Fruit fly (Drosophila melanogaster) whole organism, embryonic: ENCODE results near the gene CG10802.

Experiments
- Abd-B ChIP-seq: fragments of 200-800 bp; sonication (Bioruptor generic); optimal IDR thresholded peaks from 2 replicates; lab custom pipeline; 2018; ENCODE audit warnings: missing biosample characterization, mild to moderate bottlenecking, missing genetic modification characterization, moderate library complexity
- Aef1 ChIP-seq: fragments of 200-800 bp; sonication (Bioruptor generic); IDR thresholded peaks from 3 replicates; pipeline ENCODE4 v1.3.6; 2022; ENCODE audit warnings: missing biosample characterization, missing genetic modification characterization
- Asciz ChIP-seq: fragments of 200-800 bp; sonication (Bioruptor generic); optimal IDR thresholded peaks from 2 replicates; lab custom pipeline; 2017; ENCODE audit warnings: missing biosample characterization, mild to moderate bottlenecking, missing genetic modification characterization, missing genetic modification reagents
- Atf-2 ChIP-seq: fragments of 200-800 bp; sonication (Bioruptor generic); optimal IDR thresholded peaks from 2 replicates; lab custom pipeline; 2016; ENCODE audit warnings: missing biosample characterization, missing genetic modification characterization
- Bgb ChIP-seq: fragments of 200-800 bp; sonication (Bioruptor generic); IDR thresholded peaks from 2 replicates; pipeline ENCODE4 v1.3.6; 2022; ENCODE audit warnings: missing biosample characterization, missing genetic modification characterization; ENCODE audit not compliant: partially characterized antibody
- Blimp-1 ChIP-seq: fragments of 200-800 bp; sonication (Bioruptor generic); optimal IDR thresholded peaks from 3 replicates; lab custom pipeline; 2018; ENCODE audit warnings: missing biosample characterization, missing genetic modification characterization, mild to moderate bottlenecking, moderate library complexity, missing genetic modification reagents
- C15 ChIP-seq: fragments of 200-800 bp; sonication (Bioruptor generic); IDR thresholded peaks from 3 replicates; pipeline ENCODE4 v1.3.6; 2022; ENCODE audit warnings: missing biosample characterization, missing genetic modification characterization
- CG10462 ChIP-seq: fragments of 200-800 bp; sonication (Bioruptor generic); optimal IDR thresholded peaks from 2 replicates; lab custom pipeline; 2016; ENCODE audit warnings: missing biosample characterization, missing genetic modification characterization
- CG13624 ChIP-seq: fragments of 200-800 bp; sonication (Bioruptor generic); optimal IDR thresholded peaks from 2 replicates; lab custom pipeline; 2016; ENCODE audit warnings: missing biosample characterization, missing genetic modification characterization
- CG14965 ChIP-seq: fragments of 200-800 bp; sonication (Bioruptor generic); optimal IDR thresholded peaks from 2 replicates; lab custom pipeline; 2016; ENCODE audit warnings: missing biosample characterization, missing genetic modification characterization, borderline replicate concordance
- CG15073 ChIP-seq: fragments of 200-800 bp; sonication (Bioruptor generic); optimal IDR thresholded peaks from 2 replicates; lab custom pipeline; 2016; ENCODE audit warnings: missing biosample characterization, missing genetic modification characterization
- CG17385 ChIP-seq: fragments of 200-800 bp; sonication (Bioruptor generic); optimal IDR thresholded peaks from 3 replicates; lab custom pipeline; 2018; ENCODE audit warnings: missing biosample characterization, mild to moderate bottlenecking, missing genetic modification characterization
- CG2199 ChIP-seq: fragments of 200-800 bp; sonication (Bioruptor generic); IDR thresholded peaks from 3 replicates; pipeline ENCODE4 v1.3.6; 2022; ENCODE audit warnings: missing biosample characterization, missing genetic modification characterization
- CG30020 ChIP-seq: fragments of 200-800 bp; optimal IDR thresholded peaks from 2 replicates; lab custom pipeline; 2019; ENCODE audit warnings: missing biosample characterization, mild to moderate bottlenecking, missing genetic modification characterization, moderate library complexity
- CG3163 ChIP-seq: fragments of 200-800 bp; sonication (Bioruptor generic); optimal IDR thresholded peaks from 3 replicates; lab custom pipeline; 2016; ENCODE audit warnings: missing biosample characterization, missing genetic modification characterization
- CG32532 ChIP-seq: fragments of 200-800 bp; sonication (Bioruptor generic); IDR thresholded peaks from 2 replicates; pipeline ENCODE4 v1.3.6; 2022; ENCODE audit warnings: missing biosample characterization, missing genetic modification characterization
- CG6813 ChIP-seq: fragments of 200-800 bp; sonication (Bioruptor generic); optimal IDR thresholded peaks from 2 replicates; lab custom pipeline; 2017; ENCODE audit warnings: missing biosample characterization, missing genetic modification characterization, mild to moderate bottlenecking, moderate library complexity, missing genetic modification reagents
- CG7786 ChIP-seq: fragments of 200-800 bp; sonication (Bioruptor generic); optimal IDR thresholded peaks from 2 replicates; lab custom pipeline; 2016; ENCODE audit warnings: missing biosample characterization, missing genetic modification characterization
- CG7987 ChIP-seq: fragments of 200-800 bp; sonication (Bioruptor generic); optimal IDR thresholded peaks from 2 replicates; lab custom pipeline; 2018; ENCODE audit warnings: missing biosample characterization, mild to moderate bottlenecking, missing genetic modification characterization, moderate library complexity
- CG9797 ChIP-seq: fragments of 200-800 bp; sonication (Bioruptor generic); optimal IDR thresholded peaks from 3 replicates; lab custom pipeline; 2018; ENCODE audit warnings: missing biosample characterization, mild to moderate bottlenecking, missing genetic modification characterization
- CHES-1-like ChIP-seq: fragments of 200-800 bp; sonication (Bioruptor generic); optimal IDR thresholded peaks from 2 replicates; lab custom pipeline; 2016; ENCODE audit warnings: missing biosample characterization, missing genetic modification characterization
- D ChIP-seq, 2 experiments: fragments of 200-800 bp in 1 of 2; fragments of >200 bp in 1 of 2; sonication (Bioruptor generic) in 1 of 2; optimal IDR thresholded peaks; 2 replicates in 1 of 2; 3 replicates in 1 of 2; lab custom pipeline; 2017; ENCODE audit warnings: mild to moderate bottlenecking in 1 of 2, missing biosample characterization in 1 of 2, missing genetic modification characterization in 1 of 2, missing genetic modification reagents in 1 of 2
- D19B ChIP-seq: fragments of 200-800 bp; sonication (Bioruptor generic); optimal IDR thresholded peaks from 2 replicates; lab custom pipeline; 2017; ENCODE audit warnings: missing biosample characterization, mild to moderate bottlenecking, missing genetic modification characterization
- Dad ChIP-seq: fragments of 200-800 bp; sonication (Bioruptor generic); optimal IDR thresholded peaks from 3 replicates; lab custom pipeline; 2016; ENCODE audit warnings: missing biosample characterization, missing genetic modification characterization
- E2f1 ChIP-seq: fragments of 200-800 bp; sonication (Bioruptor generic); IDR thresholded peaks from 2 replicates; pipeline ENCODE4 v1.3.6; 2022; ENCODE audit warnings: missing biosample characterization, missing genetic modification characterization
- H15 ChIP-seq: fragments of 200-800 bp; sonication (Bioruptor generic); IDR thresholded peaks from 3 replicates; pipeline ENCODE4 v1.3.6; 2022; ENCODE audit warnings: missing biosample characterization, missing genetic modification characterization
- HLH3B ChIP-seq: fragments of 200-800 bp; sonication (Bioruptor generic); IDR thresholded peaks from 2 replicates; pipeline ENCODE4 v1.3.6; 2022; ENCODE audit warnings: missing biosample characterization, missing genetic modification characterization
- Hr3 ChIP-seq: fragments of 200-800 bp; sonication (Bioruptor generic); optimal IDR thresholded peaks from 3 replicates; lab custom pipeline; 2016; ENCODE audit warnings: missing biosample characterization, missing genetic modification characterization
- Hr39 ChIP-seq: fragments of >200 bp; optimal IDR thresholded peaks from 2 replicates; lab custom pipeline; 2017
- MBD-R2 ChIP-seq: fragments of 200-800 bp; sonication (Bioruptor generic); IDR thresholded peaks from 2 replicates; pipeline ENCODE4 v1.3.6; 2022; ENCODE audit warnings: missing biosample characterization, missing genetic modification characterization
- Oaz ChIP-seq: fragments of 200-800 bp; sonication (Bioruptor generic); IDR thresholded peaks from 2 replicates; pipeline ENCODE4 v1.3.6; 2022; ENCODE audit warnings: missing biosample characterization, missing genetic modification characterization
- Optix ChIP-seq: fragments of 200-800 bp; sonication (Bioruptor generic); IDR thresholded peaks from 3 replicates; pipeline ENCODE4 v1.3.6; 2022; ENCODE audit warnings: missing biosample characterization, missing genetic modification characterization
- PHDP ChIP-seq: fragments of 200-800 bp; sonication (Bioruptor generic); optimal IDR thresholded peaks from 3 replicates; lab custom pipeline; 2018; ENCODE audit warnings: missing biosample characterization, mild to moderate bottlenecking, missing genetic modification characterization, moderate library complexity
- Ravus ChIP-seq: fragments of 200-800 bp; sonication (Bioruptor generic); IDR thresholded peaks from 2 replicates; pipeline ENCODE4 v1.3.6; 2022; ENCODE audit warnings: missing biosample characterization, missing genetic modification characterization
- az2 ChIP-seq: fragments of 200-800 bp; sonication (Bioruptor generic); optimal IDR thresholded peaks from 3 replicates; lab custom pipeline; 2016; ENCODE audit warnings: missing biosample characterization, missing genetic modification characterization
- cg ChIP-seq: fragments of 200-800 bp; sonication (Bioruptor generic); optimal IDR thresholded peaks from 3 replicates; lab custom pipeline; 2019; ENCODE audit warnings: missing biosample characterization, mild to moderate bottlenecking, missing genetic modification characterization, moderate library complexity
- chm ChIP-seq: fragments of 200-800 bp; sonication (Bioruptor generic); IDR thresholded peaks from 2 replicates; pipeline ENCODE4 v1.3.6; 2022; ENCODE audit warnings: missing biosample characterization, missing genetic modification characterization
- exex ChIP-seq: fragments of 200-800 bp; sonication (Bioruptor generic); optimal IDR thresholded peaks from 4 replicates; lab custom pipeline; 2018; ENCODE audit warnings: missing biosample characterization, mild to moderate bottlenecking, missing genetic modification characterization, moderate library complexity
- ftz-f1 ChIP-seq: fragments of 200-800 bp; sonication (Bioruptor generic); optimal IDR thresholded peaks from 2 replicates; lab custom pipeline; 2016; ENCODE audit warnings: missing biosample characterization, missing genetic modification characterization
- grn ChIP-seq: fragments of 200-800 bp; sonication (Bioruptor generic); optimal IDR thresholded peaks from 3 replicates; lab custom pipeline; 2017; ENCODE audit warnings: missing biosample characterization, missing genetic modification characterization
- lola ChIP-seq, 3 experiments: fragments of >200 bp in 2 of 3; fragments of 200-800 bp in 1 of 3; sonication (Bioruptor generic) in 1 of 3; optimal IDR thresholded peaks; 2 replicates each; lab custom pipeline; 2017 to 2019; ENCODE audit warnings: missing biosample characterization in 3 of 3, missing genetic modification characterization in 3 of 3, mild to moderate bottlenecking in 1 of 3, moderate library complexity in 1 of 3
- luna ChIP-seq: fragments of 200-800 bp; sonication (Bioruptor generic); optimal IDR thresholded peaks from 2 replicates; lab custom pipeline; 2016; ENCODE audit warnings: missing biosample characterization, missing genetic modification characterization
- nerfin-1 ChIP-seq: fragments of 200-800 bp; sonication (Bioruptor generic); optimal IDR thresholded peaks from 3 replicates; lab custom pipeline; 2019; ENCODE audit warnings: missing biosample characterization, mild to moderate bottlenecking, missing genetic modification characterization, moderate library complexity
- odd ChIP-seq: fragments of 200-800 bp; sonication (Bioruptor generic); optimal IDR thresholded peaks from 2 replicates; lab custom pipeline; 2017; ENCODE audit warnings: missing biosample characterization, mild to moderate bottlenecking, missing genetic modification characterization
- otp ChIP-seq: fragments of 200-800 bp; sonication (Bioruptor generic); IDR thresholded peaks from 3 replicates; pipeline ENCODE4, ENCODE4 v1.3.6; 2022; ENCODE audit warnings: missing biosample characterization, missing genetic modification characterization
- row ChIP-seq: fragments of 200-800 bp; sonication (Bioruptor generic); IDR thresholded peaks from 3 replicates; pipeline ENCODE4 v1.3.6; 2022; ENCODE audit warnings: missing biosample characterization, missing genetic modification characterization
- sens ChIP-seq: fragments of 200-800 bp; sonication (Bioruptor generic); peaks from one replicate; lab custom pipeline; 2016; ENCODE audit warnings: missing biosample characterization, missing genetic modification characterization
- sna ChIP-seq: fragments of 200-800 bp; sonication (Bioruptor generic); IDR thresholded peaks from 2 replicates; pipeline ENCODE4 v1.3.6; 2022; ENCODE audit warnings: missing biosample characterization, missing genetic modification characterization; ENCODE audit not compliant: partially characterized antibody
- tin ChIP-seq: fragments of 200-800 bp; sonication (Bioruptor generic); optimal IDR thresholded peaks from 3 replicates; lab custom pipeline; 2016; ENCODE audit warnings: missing biosample characterization, missing genetic modification characterization
- yki ChIP-seq: fragments of >200 bp; optimal IDR thresholded peaks from 3 replicates; lab custom pipeline; 2018
- zen ChIP-seq: fragments of 200-800 bp; sonication (Bioruptor generic); optimal IDR thresholded peaks from 3 replicates; lab custom pipeline; 2018; ENCODE audit warnings: missing biosample characterization, mild to moderate bottlenecking, missing genetic modification characterization, moderate library complexity
- zf30C ChIP-seq: fragments of 200-800 bp; sonication (Bioruptor generic); optimal IDR thresholded peaks from 3 replicates; lab custom pipeline; 2018; ENCODE audit warnings: missing biosample characterization, mild to moderate bottlenecking, missing genetic modification characterization

The CG10802 gene

dm6 chrX:3476009-3476408, 6.8 kb upstream of the CG10802 start (continued):
- no peak for TF ChIP-seq zf30C (GFP tag; lab: Kevin White, UChicago)
- TF ChIP-seq sna (GFP tag; lab: Robert Waterston, UW): no peak
- no peak for TF ChIP-seq Ravus (GFP tag; lab: Robert Waterston, UW)
- TF ChIP-seq D19B: no peak
- TF ChIP-seq Hr39 (lab: Kevin White, UChicago): no peak
- no peak for TF ChIP-seq chm (GFP tag; lab: Robert Waterston, UW)
- no peak for TF ChIP-seq C15
- TF ChIP-seq yki (lab: Kevin White, UChicago): no peak
- TF ChIP-seq CHES-1-like (GFP tag; lab: Kevin White, UChicago): no peak
- TF ChIP-seq odd: no peak
- no peak for TF ChIP-seq CG9797 (GFP tag; lab: Kevin White, UChicago)
- no peak for TF ChIP-seq nerfin-1 (tag; lab: Kevin White, UChicago)
- no peak for TF ChIP-seq otp (GFP tag; lab: Robert Waterston, UW)
- peak; percentile 32 for TF ChIP-seq CG17385 (GFP tag; lab: Kevin White, UChicago)
- TF ChIP-seq Atf-2 (GFP tag; lab: Kevin White, UChicago): peak; percentile 2
- peak; percentile 27 for TF ChIP-seq PHDP (tag; lab: Kevin White, UChicago)
- TF ChIP-seq CG3163 (GFP tag; lab: Kevin White, UChicago): no peak
- TF ChIP-seq CG2199 (GFP tag; lab: Robert Waterston, UW): no peak
- TF ChIP-seq Dad (GFP tag; lab: Kevin White, UChicago): no peak
- peak; percentile 14 for TF ChIP-seq Asciz
- no peak for TF ChIP-seq CG7786 (GFP tag; lab: Kevin White, UChicago)
- TF ChIP-seq D (optimal IDR thresholded peaks at IDR 0.05; lab: Kevin White, UChicago): no peak
- peak; percentile 34 for TF ChIP-seq D (GFP tag; optimal IDR thresholded peaks at IDR 0.05; lab: Kevin White, UChicago)
- peak; percentile 5 for TF ChIP-seq tin (GFP tag; lab: Kevin White, UChicago)
- TF ChIP-seq Abd-B: peak; percentile 28
- peak; percentile 49; the same call in 2 of the 3 replicates for TF ChIP-seq row (GFP tag; lab: Robert Waterston, UW)
- TF ChIP-seq Bgb (GFP tag; lab: Robert Waterston, UW): no peak
- TF ChIP-seq CG32532: no peak; the same call in 1 of the 2 replicates
- TF ChIP-seq Blimp-1: peak; percentile 44
- no peak for TF ChIP-seq CG10462 (GFP tag; lab: Kevin White, UChicago)
- TF ChIP-seq CG6813: no peak
- peak; percentile 18; the same call in 1 of the 3 replicates for TF ChIP-seq Aef1 (GFP tag; lab: Robert Waterston, UW)
- no peak for TF ChIP-seq Oaz (GFP tag; lab: Robert Waterston, UW)
- peak; percentile 17; the same call in 1 of the 2 replicates for TF ChIP-seq HLH3B
- no peak for TF ChIP-seq grn (GFP tag; lab: Kevin White, UChicago)
- TF ChIP-seq CG15073 (GFP tag; lab: Kevin White, UChicago): no peak
- peak in 1 of 3 experiments; percentile 59 for TF ChIP-seq lola (GFP tag; optimal IDR thresholded peaks at IDR 0.05; lab: Kevin White, UChicago)
- TF ChIP-seq zen (tag; lab: Kevin White, UChicago): peak; percentile 63
- no peak for TF ChIP-seq Hr3
- no peak for TF ChIP-seq exex (tag; lab: Kevin White, UChicago)
- peak; percentile 90 for TF ChIP-seq sens (GFP tag; lab: Kevin White, UChicago)
- no peak for TF ChIP-seq cg (GFP tag; lab: Kevin White, UChicago)
- TF ChIP-seq CG14965 (GFP tag; lab: Kevin White, UChicago): no peak
- no peak for TF ChIP-seq CG13624 (GFP tag; lab: Kevin White, UChicago)
- TF ChIP-seq CG7987 (GFP tag; lab: Kevin White, UChicago): no peak
- TF ChIP-seq H15 (GFP tag; lab: Robert Waterston, UW): no peak
- TF ChIP-seq az2: peak; percentile 56
- TF ChIP-seq CG30020 (tag; lab: Kevin White, UChicago): no peak
- no peak for TF ChIP-seq ftz-f1
- TF ChIP-seq Optix (GFP tag; lab: Robert Waterston, UW): no peak
- TF ChIP-seq MBD-R2 (GFP tag; lab: Robert Waterston, UW): no peak
- TF ChIP-seq E2f1 (GFP tag; lab: Robert Waterston, UW): no peak
- no peak for TF ChIP-seq luna (GFP tag; lab: Kevin White, UChicago)
